Worm (Caenorhabditis elegans): ENCODE results near the gene ech-4.
A peak's percentile ranks its signal among the peaks of the same experiment; 100 is the strongest.

ech-4 gene

DNA sequence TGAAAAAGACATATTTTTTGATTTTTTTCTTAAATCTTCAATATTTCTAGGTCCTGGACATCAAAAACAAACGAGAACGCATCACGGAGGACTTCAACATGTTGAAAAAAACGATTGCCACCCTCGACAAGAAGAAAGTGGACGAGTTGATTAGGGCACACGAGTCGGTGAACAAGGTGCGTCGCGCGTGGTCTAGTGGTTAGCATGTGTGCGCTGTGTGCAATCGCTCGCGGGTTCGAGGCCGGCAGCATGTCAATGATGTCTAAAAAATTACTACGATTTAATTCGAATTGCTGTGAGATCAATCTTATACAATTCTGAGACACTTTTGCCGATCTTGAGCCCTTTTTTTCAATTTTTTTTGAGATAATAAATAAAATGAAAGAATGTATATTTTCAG lies 19.2 kb downstream of the ech-4 start:
- TF ChIP-seq nfya-2 (GFP tag; IDR thresholded peaks at IDR 0.05) = no peak
- TF ChIP-seq nhr-120 (GFP tag; IDR thresholded peaks at IDR 0.05) = peak; percentile 71; the same call in 1 of the 2 replicates
- peak; percentile 76 for TF ChIP-seq C17E4.6 (GFP tag; IDR thresholded peaks at IDR 0.05)
- TF ChIP-seq ceh-40 (GFP tag; IDR thresholded peaks at IDR 0.05) = peak; percentile 69; the same call in 1 of the 2 replicates
- TF ChIP-seq B0035.1 (tag; optimal IDR thresholded peaks at IDR 0.05) = peak; percentile 48
- peak; percentile 84 for TF ChIP-seq ceh-79 (tag; optimal IDR thresholded peaks at IDR 0.05)
- peak; percentile 65 for TF ChIP-seq K12H6.12 (tag; optimal IDR thresholded peaks at IDR 0.05)
- no peak for TF ChIP-seq ztf-22 (GFP tag; optimal IDR thresholded peaks at IDR 0.05)
- peak; percentile 63 for TF ChIP-seq somi-1 (GFP tag; optimal IDR thresholded peaks at IDR 0.05)
- TF ChIP-seq ekl-4 (GFP tag; IDR thresholded peaks at IDR 0.05) = peak; percentile 83
- TF ChIP-seq F49E8.2 (tag; optimal IDR thresholded peaks at IDR 0.05; ENCODE audit: insufficient read depth) = peak; percentile 34
- TF ChIP-seq lin-54 (GFP tag; optimal IDR thresholded peaks at IDR 0.05) = peak; percentile 81
- peak; percentile 90 for TF ChIP-seq nhr-90 (tag; optimal IDR thresholded peaks at IDR 0.05)
- TF ChIP-seq nhr-179 (tag; optimal IDR thresholded peaks at IDR 0.05) = no peak
- peak; percentile 44 for TF ChIP-seq ets-4 (GFP tag; optimal IDR thresholded peaks at IDR 0.05)
- TF ChIP-seq F52B5.7 (tag; optimal IDR thresholded peaks at IDR 0.05) = peak; percentile 80
- peak; percentile 79 for TF ChIP-seq ztf-26 (tag; optimal IDR thresholded peaks at IDR 0.05)
- TF ChIP-seq K11D2.4 (GFP tag; IDR thresholded peaks at IDR 0.05) = peak; percentile 64; the same call in 1 of the 2 replicates
- TF ChIP-seq hmg-20 (GFP tag; IDR thresholded peaks at IDR 0.05) = peak; percentile 70; the same call in 1 of the 2 replicates
- peak; percentile 88 for TF ChIP-seq Y53G8AR.9 (GFP tag; conservative IDR thresholded peaks at IDR 0.05)
- TF ChIP-seq lag-1 (GFP tag; IDR thresholded peaks at IDR 0.05) = no peak
- TF ChIP-seq attf-5 (GFP tag; optimal IDR thresholded peaks at IDR 0.05) = peak; percentile 82
- TF ChIP-seq mcd-1 (GFP tag; IDR thresholded peaks at IDR 0.05) = peak; percentile 80
- peak; percentile 24 for TF ChIP-seq sptf-2 (GFP tag; optimal IDR thresholded peaks at IDR 0.05)
- peak; percentile 52 for TF ChIP-seq snpc-1.1 (tag; optimal IDR thresholded peaks at IDR 0.05; ENCODE audit: insufficient read depth)
- TF ChIP-seq egrh-3 (GFP tag; IDR thresholded peaks at IDR 0.05) = no peak
- TF ChIP-seq ceh-91 (GFP tag; IDR thresholded peaks at IDR 0.05) = no peak
- peak; percentile 60; the same call in 1 of the 2 replicates for TF ChIP-seq madf-3 (GFP tag; IDR thresholded peaks at IDR 0.05)
- TF ChIP-seq F33H1.4 (GFP tag; IDR thresholded peaks at IDR 0.05) = peak; percentile 63
- peak; percentile 92 for TF ChIP-seq athp-1 (tag; optimal IDR thresholded peaks at IDR 0.05)
- TF ChIP-seq zim-3 (tag; optimal IDR thresholded peaks at IDR 0.05) = peak; percentile 90
- no peak for TF ChIP-seq hlh-26 (GFP tag; conservative IDR thresholded peaks at IDR 0.05)
- peak; percentile 65; the same call in 1 of the 2 replicates for TF ChIP-seq rcor-1 (GFP tag; IDR thresholded peaks at IDR 0.05)
- peak; percentile 78; the same call in 1 of the 2 replicates for TF ChIP-seq Y95B8A.8 (GFP tag; IDR thresholded peaks at IDR 0.05)
- TF ChIP-seq egl-44 (GFP tag; IDR thresholded peaks at IDR 0.05) = peak; percentile 63; the same call in 1 of the 2 replicates
- peak; percentile 57 for TF ChIP-seq T26A5.8 (tag; optimal IDR thresholded peaks at IDR 0.05)
- TF ChIP-seq bed-2 (GFP tag; IDR thresholded peaks at IDR 0.05) = 0 out of 2 replicates have a peak, but pooled peaks have one; percentile 36
- 0 out of 2 replicates have a peak, but pooled peaks have one; percentile 18 for TF ChIP-seq Y67H2A.10 (GFP tag; conservative IDR thresholded peaks at IDR 0.05)
- TF ChIP-seq F23B12.7 (tag; optimal IDR thresholded peaks at IDR 0.05; ENCODE audit: insufficient read depth) = peak; percentile 82
- TF ChIP-seq ceh-58 (GFP tag; IDR thresholded peaks at IDR 0.05) = no peak
- peak; percentile 23 for TF ChIP-seq hlh-12 (tag; optimal IDR thresholded peaks at IDR 0.05)
- peak; percentile 61; the same call in 1 of the 2 replicates for TF ChIP-seq aptf-3 (GFP tag; IDR thresholded peaks at IDR 0.05)
- no peak for TF ChIP-seq nhr-27 (tag; optimal IDR thresholded peaks at IDR 0.05)
- TF ChIP-seq madf-8 (GFP tag; conservative IDR thresholded peaks at IDR 0.05) = peak; percentile 45
- peak; percentile 82 for TF ChIP-seq madf-10 (tag; optimal IDR thresholded peaks at IDR 0.05)
- TF ChIP-seq rpc-1 (optimal IDR thresholded peaks at IDR 0.05) = peak; percentile 87
- TF ChIP-seq rpc-1 (tag; optimal IDR thresholded peaks at IDR 0.05) = peak; percentile 87
- peak; percentile 92 for TF ChIP-seq lin-26 (GFP tag; IDR thresholded peaks at IDR 0.05)
- TF ChIP-seq dpff-1 (tag; optimal IDR thresholded peaks at IDR 0.05) = no peak
